Fruit fly (Drosophila melanogaster): ENCODE data around the gene Antp.

Antp gene

dm6 chr3R:6921256-6921966 lies 77.6 kb downstream of the Antp start:
- TF ChIP-seq Hr78 (GFP tag; optimal IDR thresholded peaks at IDR 0.05): no peak
- no peak for TF ChIP-seq GATAd (GFP tag; optimal IDR thresholded peaks at IDR 0.05)
- no peak for TF ChIP-seq CG9705 (GFP tag; optimal IDR thresholded peaks at IDR 0.05)
- no peak for TF ChIP-seq Abd-B (GFP tag; optimal IDR thresholded peaks at IDR 0.05)
- no peak for TF ChIP-seq tai (GFP tag; optimal IDR thresholded peaks at IDR 0.05)
- TF ChIP-seq N (GFP tag; optimal IDR thresholded peaks at IDR 0.05): no peak
- TF ChIP-seq Vsx2 (GFP tag; optimal IDR thresholded peaks at IDR 0.05; ENCODE audit: partially characterized antibody): no peak
- no peak for TF ChIP-seq pan (optimal IDR thresholded peaks at IDR 0.05)
- no peak for TF ChIP-seq usp (GFP tag; optimal IDR thresholded peaks at IDR 0.05)
- no peak for TF ChIP-seq dsf (GFP tag; optimal IDR thresholded peaks at IDR 0.05; ENCODE audit: borderline replicate concordance)

DNA sequence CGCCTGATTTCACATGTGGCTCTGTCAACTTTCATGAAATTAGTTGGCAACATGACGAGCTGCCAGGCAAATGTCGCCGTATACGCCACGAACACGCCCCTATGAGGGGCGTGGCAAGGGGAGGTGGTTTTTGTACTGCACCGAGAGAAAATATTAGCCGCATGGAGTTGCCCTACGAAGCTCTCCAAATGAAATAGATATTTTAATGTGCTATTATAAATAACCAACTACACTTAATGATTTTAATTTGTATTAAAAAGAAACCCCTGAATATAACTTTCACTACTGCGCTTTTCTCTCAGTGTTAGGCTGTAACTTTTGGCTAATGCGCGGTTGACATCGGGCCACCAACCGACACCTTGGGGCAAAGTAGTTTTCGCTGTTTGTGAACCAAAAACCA lies 79.1 kb downstream of the Antp start:
- TF ChIP-seq Jra (GFP tag; optimal IDR thresholded peaks at IDR 0.05) (no peak), Hr83 (GFP tag; optimal IDR thresholded peaks at IDR 0.05; ENCODE audit: poor library complexity, severe bottlenecking) (no peak), Vsx2 (GFP tag; optimal IDR thresholded peaks at IDR 0.05; ENCODE audit: partially characterized antibody) (no peak), CG32264 (GFP tag; optimal IDR thresholded peaks at IDR 0.05) (no peak), lola (GFP tag; optimal IDR thresholded peaks at IDR 0.05) (no peak), dl (GFP tag; optimal IDR thresholded peaks at IDR 0.05; ENCODE audit: insufficient read depth in 1 of 2, partially characterized antibody in 2 of 2) (no peak), CG9705 (GFP tag; optimal IDR thresholded peaks at IDR 0.05) (no peak), sv (GFP tag; optimal IDR thresholded peaks at IDR 0.05) (no peak), brk (GFP tag; optimal IDR thresholded peaks at IDR 0.05) (no peak), sage (GFP tag; optimal IDR thresholded peaks at IDR 0.05) (no peak), ey (GFP tag; optimal IDR thresholded peaks at IDR 0.05) (no peak), dsf (GFP tag; optimal IDR thresholded peaks at IDR 0.05; ENCODE audit: borderline replicate concordance) (no peak), h (GFP tag; optimal IDR thresholded peaks at IDR 0.05) (no peak), OdsH (GFP tag; optimal IDR thresholded peaks at IDR 0.05) (no peak), Rel (GFP tag; optimal IDR thresholded peaks at IDR 0.05) (no peak), Rel (tag; optimal IDR thresholded peaks at IDR 0.05) (no peak)

DNA sequence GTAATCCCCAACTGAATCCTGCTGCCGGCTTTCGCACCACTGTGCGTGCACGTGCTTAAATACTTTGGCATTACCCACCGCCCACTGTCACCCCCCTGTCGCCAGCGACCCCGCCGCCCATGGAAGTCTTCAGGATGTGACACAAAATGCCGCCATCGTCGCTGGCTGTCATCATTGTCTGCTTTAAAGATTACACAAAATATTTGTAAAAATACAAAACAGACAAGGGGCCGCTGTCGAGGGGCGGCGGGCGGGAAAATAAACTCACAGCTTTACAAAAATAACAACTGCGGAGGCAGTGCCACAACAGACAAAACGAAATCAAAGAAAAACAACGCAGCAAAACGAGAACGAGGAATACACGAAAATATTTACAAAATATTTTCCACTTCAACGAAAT lies 80.8 kb downstream of the Antp start:
- TF ChIP-seq usp (GFP tag; optimal IDR thresholded peaks at IDR 0.05) (no peak), Dif (GFP tag; optimal IDR thresholded peaks at IDR 0.05; ENCODE audit: partially characterized antibody) (no peak), lola (GFP tag; optimal IDR thresholded peaks at IDR 0.05) (no peak), h (GFP tag; optimal IDR thresholded peaks at IDR 0.05) (no peak), Hr83 (GFP tag; optimal IDR thresholded peaks at IDR 0.05; ENCODE audit: poor library complexity, severe bottlenecking) (no peak), br (GFP tag; optimal IDR thresholded peaks at IDR 0.05) (no peak)

DNA sequence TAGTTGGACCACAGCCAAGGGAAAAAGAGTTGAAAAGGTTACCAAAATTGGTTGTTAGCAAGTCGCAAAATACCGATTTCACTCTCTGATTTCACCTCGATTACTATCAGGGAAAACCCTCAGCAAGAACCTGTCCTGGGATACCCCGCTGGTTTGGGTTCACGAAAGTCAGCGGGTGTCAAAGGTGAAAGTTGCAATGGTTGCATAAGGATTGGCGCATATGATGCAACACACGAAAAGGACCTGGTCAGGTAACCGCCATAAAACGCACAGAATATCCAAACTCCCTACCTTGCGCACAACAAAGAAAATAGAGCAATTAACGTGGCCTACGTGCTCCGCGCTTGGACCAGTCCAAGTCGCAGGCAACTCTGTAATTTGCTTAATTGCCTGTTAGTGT lies 82.3 kb downstream of the Antp start:
- TF ChIP-seq CG32264 (GFP tag; optimal IDR thresholded peaks at IDR 0.05): no peak
- no peak for TF ChIP-seq Mio (GFP tag; optimal IDR thresholded peaks at IDR 0.05)
- TF ChIP-seq dmrt93B (GFP tag; optimal IDR thresholded peaks at IDR 0.05): no peak
- TF ChIP-seq woc (GFP tag; optimal IDR thresholded peaks at IDR 0.05): no peak

DNA sequence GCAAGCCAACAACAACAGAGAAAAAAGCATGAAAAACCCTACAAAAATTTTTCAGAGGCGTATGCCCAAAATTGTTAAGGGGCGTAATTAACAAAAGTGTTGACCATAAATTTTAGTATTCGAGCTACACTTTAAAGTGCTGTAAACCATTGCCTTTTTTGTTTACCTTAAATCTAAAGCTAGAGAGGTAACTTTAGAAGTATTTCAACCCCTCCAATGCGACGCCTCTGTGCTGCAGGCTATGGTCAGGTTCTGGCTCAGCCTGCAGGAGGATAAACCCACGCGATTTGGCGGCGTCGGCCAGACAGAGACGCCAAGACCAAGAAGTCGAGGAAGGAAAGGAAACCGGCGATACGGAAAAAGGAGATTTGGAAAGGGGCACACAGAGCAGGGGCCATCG lies 84.6 kb downstream of the Antp start:
- no peak for TF ChIP-seq lola (GFP tag; optimal IDR thresholded peaks at IDR 0.05)
- peak; percentile 38 for TF ChIP-seq GATAd (GFP tag; optimal IDR thresholded peaks at IDR 0.05)
- peak; percentile 86 for TF ChIP-seq tai (GFP tag; optimal IDR thresholded peaks at IDR 0.05)
- peak; percentile 91 for TF ChIP-seq ey (GFP tag; optimal IDR thresholded peaks at IDR 0.05)
- peak; percentile 96 for TF ChIP-seq h (GFP tag; optimal IDR thresholded peaks at IDR 0.05)
- peak; percentile 84 for TF ChIP-seq CrebA (GFP tag; optimal IDR thresholded peaks at IDR 0.05; ENCODE audit: borderline replicate concordance)
- peak; percentile 7 for TF ChIP-seq Rel (GFP tag; optimal IDR thresholded peaks at IDR 0.05)
- peak; percentile 70 for TF ChIP-seq Rel (tag; optimal IDR thresholded peaks at IDR 0.05)
- TF ChIP-seq dmrt93B (GFP tag; optimal IDR thresholded peaks at IDR 0.05): peak; percentile 90
- no peak for TF ChIP-seq Hr78 (GFP tag; optimal IDR thresholded peaks at IDR 0.05)
- peak; percentile 95 for TF ChIP-seq HLH106 (tag; optimal IDR thresholded peaks at IDR 0.05)
- peak; percentile 89 for TF ChIP-seq sage (GFP tag; optimal IDR thresholded peaks at IDR 0.05)
- no peak for TF ChIP-seq Vsx2 (GFP tag; optimal IDR thresholded peaks at IDR 0.05; ENCODE audit: partially characterized antibody)
- peak; percentile 95 for TF ChIP-seq Sp1 (GFP tag; optimal IDR thresholded peaks at IDR 0.05)
- no peak for TF ChIP-seq usp (GFP tag; optimal IDR thresholded peaks at IDR 0.05)
- TF ChIP-seq Jra (GFP tag; optimal IDR thresholded peaks at IDR 0.05): peak; percentile 79
- TF ChIP-seq foxo (GFP tag; optimal IDR thresholded peaks at IDR 0.05): peak; percentile 39 to 96
- TF ChIP-seq CG9705 (GFP tag; optimal IDR thresholded peaks at IDR 0.05): peak; percentile 89
- peak; percentile 87 for TF ChIP-seq CG32264 (GFP tag; optimal IDR thresholded peaks at IDR 0.05)
- no peak for TF ChIP-seq dl (GFP tag; optimal IDR thresholded peaks at IDR 0.05; ENCODE audit: insufficient read depth in 1 of 2, partially characterized antibody in 2 of 2)
- peak; percentile 83 for TF ChIP-seq woc (GFP tag; optimal IDR thresholded peaks at IDR 0.05)
- no peak for TF ChIP-seq Abd-B (GFP tag; optimal IDR thresholded peaks at IDR 0.05)
- peak; percentile 85 for TF ChIP-seq brk (GFP tag; optimal IDR thresholded peaks at IDR 0.05)
- peak; percentile 90 for TF ChIP-seq rgr (GFP tag; optimal IDR thresholded peaks at IDR 0.05)
- TF ChIP-seq fru (GFP tag; optimal IDR thresholded peaks at IDR 0.05): peak; percentile 96
- TF ChIP-seq jim (GFP tag; optimal IDR thresholded peaks at IDR 0.05): no peak
- peak; percentile 89 for TF ChIP-seq Hnf4 (GFP tag; optimal IDR thresholded peaks at IDR 0.05)
- no peak for TF ChIP-seq Mio (GFP tag; optimal IDR thresholded peaks at IDR 0.05)
- TF ChIP-seq pan (optimal IDR thresholded peaks at IDR 0.05): no peak
- TF ChIP-seq br (GFP tag; optimal IDR thresholded peaks at IDR 0.05): peak; percentile 94
- peak; percentile 41 for TF ChIP-seq Hr83 (GFP tag; optimal IDR thresholded peaks at IDR 0.05; ENCODE audit: poor library complexity, severe bottlenecking)
- peak; percentile 57 for TF ChIP-seq sv (GFP tag; optimal IDR thresholded peaks at IDR 0.05)
- no peak for TF ChIP-seq N (GFP tag; optimal IDR thresholded peaks at IDR 0.05)
- TF ChIP-seq Dif (GFP tag; optimal IDR thresholded peaks at IDR 0.05; ENCODE audit: partially characterized antibody): no peak

Data from whole organism, wandering third instar larva.